Worm (Caenorhabditis elegans) whole organism, L1 larva: ENCODE results near the gene npr-7.

Experiments used
- C34B4.2 ChIP-seq: sonication (generic microtip); optimal IDR thresholded peaks from 2 replicates; lab custom pipeline; 2017; ENCODE audit warnings: mild to moderate bottlenecking, missing genetic modification characterization, missing compliant biosample characterization
- F16B12.6 ChIP-seq: fragments of 150-350 bp; optimal IDR thresholded peaks from 2 replicates; lab custom pipeline; 2014; ENCODE audit warnings: missing biosample characterization, missing genetic modification characterization
- ama-1 ChIP-seq: fragments of 150-350 bp; optimal IDR thresholded peaks from 2 replicates; lab custom pipeline; 2014
- blmp-1 ChIP-seq: fragments of 150-350 bp; optimal IDR thresholded peaks from 2 replicates; lab custom pipeline; 2014; ENCODE audit warnings: missing biosample characterization, missing genetic modification characterization
- ceh-63 ChIP-seq: fragments of 200-800 bp; sonication (Bioruptor generic); optimal IDR thresholded peaks from 2 replicates; lab custom pipeline; 2018; ENCODE audit warnings: mild to moderate bottlenecking, missing genetic modification characterization, missing compliant biosample characterization
- ces-1 ChIP-seq: fragments of 150-350 bp; optimal IDR thresholded peaks from 2 replicates; lab custom pipeline; 2014; ENCODE audit warnings: missing biosample characterization, missing genetic modification reagents, missing genetic modification characterization
- efl-3 ChIP-seq: fragments of 200-800 bp; sonication (Bioruptor generic); optimal IDR thresholded peaks from 2 replicates; lab custom pipeline; 2018; ENCODE audit warnings: mild to moderate bottlenecking, missing genetic modification characterization, missing compliant biosample characterization
- egl-27 ChIP-seq, 2 experiments: fragments of 150-350 bp in 1 of 2; sonication (generic microtip); optimal IDR thresholded peaks; 3 replicates each; lab custom pipeline; 2017 to 2018; ENCODE audit warnings: missing biosample characterization in 2 of 2, missing genetic modification characterization in 2 of 2, missing genetic modification reagents in 2 of 2
- elt-3 ChIP-seq, 6 experiments: fragments of 150-350 bp in 1 of 6; sonication (generic microtip); optimal IDR thresholded peaks; 2 replicates each; lab custom pipeline; 2017 to 2018; ENCODE audit warnings: missing biosample characterization in 6 of 6, missing genetic modification characterization in 6 of 6, inconsistent platforms in 1 of 6
- fkh-10 ChIP-seq: sonication (generic microtip); optimal IDR thresholded peaks from 2 replicates; lab custom pipeline; 2017; ENCODE audit warnings: missing biosample characterization, missing genetic modification reagents, missing genetic modification characterization
- fkh-8 ChIP-seq: sonication (generic microtip); optimal IDR thresholded peaks from 2 replicates; lab custom pipeline; 2016; ENCODE audit warnings: mild to moderate bottlenecking, missing genetic modification characterization, missing compliant biosample characterization
- grh-1 ChIP-seq: fragments of 200-800 bp; sonication (Bioruptor generic); IDR thresholded peaks from 2 replicates; pipeline ENCODE4 v1.3.6; 2022; ENCODE audit warnings: missing genetic modification reagents, missing genetic modification characterization, missing compliant biosample characterization
- irx-1 ChIP-seq: sonication (generic microtip); optimal IDR thresholded peaks from 2 replicates; lab custom pipeline; 2016; ENCODE audit warnings: missing genetic modification characterization, missing compliant biosample characterization
- lin-13 ChIP-seq: fragments of 150-350 bp; optimal IDR thresholded peaks from 2 replicates; lab custom pipeline; 2014; ENCODE audit warnings: missing biosample characterization, missing genetic modification reagents, missing genetic modification characterization
- lin-14 ChIP-seq: fragments of 200-800 bp; sonication (Bioruptor generic); optimal IDR thresholded peaks from 2 replicates; lab custom pipeline; 2018; ENCODE audit warnings: mild to moderate bottlenecking, missing genetic modification characterization, moderate library complexity, missing compliant biosample characterization
- mef-2 ChIP-seq: fragments of 150-350 bp; optimal IDR thresholded peaks from 2 replicates; lab custom pipeline; 2014; ENCODE audit warnings: missing biosample characterization, missing genetic modification characterization
- nhr-20 ChIP-seq: sonication (generic microtip); optimal IDR thresholded peaks from 2 replicates; lab custom pipeline; 2016; ENCODE audit warnings: mild to moderate bottlenecking, missing genetic modification characterization, missing compliant biosample characterization
- nhr-28 ChIP-seq: fragments of 150-350 bp; optimal IDR thresholded peaks from 2 replicates; lab custom pipeline; 2014; ENCODE audit warnings: missing biosample characterization, missing genetic modification characterization
- nhr-47 ChIP-seq: sonication (generic microtip); optimal IDR thresholded peaks from 2 replicates; lab custom pipeline; 2016; ENCODE audit warnings: mild to moderate bottlenecking, missing genetic modification characterization, moderate library complexity, missing compliant biosample characterization
- nhr-71 ChIP-seq: sonication (generic microtip); optimal IDR thresholded peaks from 2 replicates; lab custom pipeline; 2016; ENCODE audit warnings: mild to moderate bottlenecking, missing genetic modification characterization, moderate library complexity, missing compliant biosample characterization
- nhr-77 ChIP-seq: fragments of 150-350 bp; optimal IDR thresholded peaks from 2 replicates; lab custom pipeline; 2014; ENCODE audit warnings: missing biosample characterization, missing genetic modification characterization
- nhr-84 ChIP-seq: sonication (generic microtip); optimal IDR thresholded peaks from 2 replicates; lab custom pipeline; 2017; ENCODE audit warnings: missing biosample characterization, missing genetic modification characterization
- nhr-85 ChIP-seq: sonication (generic microtip); peaks from one replicate; lab custom pipeline; 2016; ENCODE audit warnings: missing genetic modification characterization, inconsistent platforms, missing compliant biosample characterization
- nhr-90 ChIP-seq: sonication (generic microtip); optimal IDR thresholded peaks from 2 replicates; lab custom pipeline; 2016; ENCODE audit warnings: mild to moderate bottlenecking, missing genetic modification characterization, missing compliant biosample characterization; ENCODE audit not compliant: poor library complexity
- pag-3 ChIP-seq: sonication (generic microtip); optimal IDR thresholded peaks from 2 replicates; lab custom pipeline; 2017; ENCODE audit warnings: missing genetic modification characterization, mild to moderate bottlenecking, missing compliant biosample characterization, antibody characterized with exemption, borderline replicate concordance; ENCODE audit not compliant: insufficient read depth
- pax-3 ChIP-seq: fragments of 200-800 bp; sonication (Bioruptor generic); optimal IDR thresholded peaks from 2 replicates; lab custom pipeline; 2018; ENCODE audit warnings: mild to moderate bottlenecking, missing genetic modification characterization, moderate library complexity, missing compliant biosample characterization
- pqm-1 ChIP-seq: sonication (generic microtip); optimal IDR thresholded peaks from 3 replicates; lab custom pipeline; 2017; ENCODE audit warnings: missing biosample characterization, missing genetic modification characterization
- rnt-1 ChIP-seq: sonication (generic microtip); optimal IDR thresholded peaks from 2 replicates; lab custom pipeline; 2016; ENCODE audit warnings: mild to moderate bottlenecking, missing genetic modification characterization, moderate library complexity, missing compliant biosample characterization
- skn-1 ChIP-seq: fragments of 150-350 bp; optimal IDR thresholded peaks from 2 replicates; lab custom pipeline; 2014; ENCODE audit warnings: missing biosample characterization, missing genetic modification characterization
- snu-23 ChIP-seq: sonication (generic microtip); optimal IDR thresholded peaks from 2 replicates; lab custom pipeline; 2016; ENCODE audit warnings: missing genetic modification characterization, missing compliant biosample characterization
- sptf-1 ChIP-seq: fragments of 150-350 bp; optimal IDR thresholded peaks from 2 replicates; lab custom pipeline; 2014; ENCODE audit warnings: missing biosample characterization, missing genetic modification characterization
- sup-37 ChIP-seq: fragments of 200-800 bp; sonication (Bioruptor generic); optimal IDR thresholded peaks from 2 replicates; lab custom pipeline; 2018; ENCODE audit warnings: mild to moderate bottlenecking, missing genetic modification characterization, missing compliant biosample characterization
- swsn-7 ChIP-seq: sonication (generic microtip); optimal IDR thresholded peaks from 2 replicates; lab custom pipeline; 2016; ENCODE audit warnings: missing genetic modification characterization, missing compliant biosample characterization
- tbx-2 ChIP-seq: sonication (generic microtip); optimal IDR thresholded peaks from 2 replicates; lab custom pipeline; 2016; ENCODE audit warnings: missing genetic modification characterization, missing compliant biosample characterization
- unc-30 ChIP-seq: sonication (generic microtip); optimal IDR thresholded peaks from 2 replicates; lab custom pipeline; 2017; ENCODE audit warnings: missing biosample characterization, missing genetic modification characterization
- zag-1 ChIP-seq: fragments of 150-350 bp; optimal IDR thresholded peaks from 2 replicates; lab custom pipeline; 2014; ENCODE audit warnings: missing biosample characterization, missing genetic modification characterization
- zip-4 ChIP-seq: fragments of 200-800 bp; sonication (Bioruptor generic); optimal IDR thresholded peaks from 2 replicates; lab custom pipeline; 2018; ENCODE audit warnings: mild to moderate bottlenecking, missing genetic modification characterization, moderate library complexity, missing compliant biosample characterization

The npr-7 gene

ce11 chrX:9337832-9338231, 18.9 kb upstream of the npr-7 start (continued):
- TF ChIP-seq pax-3 (tag; lab: Kevin White, UChicago) (no peak), elt-3 (tag; optimal IDR thresholded peaks at IDR 0.05; lab: Kevin White, UChicago) (peak in 1 of 6 experiments; percentile 19), sup-37 (GFP tag; lab: Kevin White, UChicago) (no peak), mef-2 (tag; lab: Kevin White, UChicago) (no peak), lin-13 (GFP tag; lab: Kevin White, UChicago) (no peak), snu-23 (GFP tag; lab: Kevin White, UChicago) (peak; percentile 74), C34B4.2 (no peak), nhr-90 (tag; lab: Kevin White, UChicago) (peak; percentile 4), swsn-7 (tag; lab: Kevin White, UChicago) (peak; percentile 69), ceh-63 (GFP tag; lab: Kevin White, UChicago) (no peak), nhr-84 (tag; lab: Kevin White, UChicago) (no peak), nhr-28 (tag; lab: Kevin White, UChicago) (no peak), ces-1 (no peak)

- TF ChIP-seq nhr-28 (tag; lab: Kevin White, UChicago) = no peak
- no peak for TF ChIP-seq fkh-10 (GFP tag; lab: Kevin White, UChicago)
- TF ChIP-seq ceh-63 (GFP tag; lab: Kevin White, UChicago) = no peak
- TF ChIP-seq blmp-1 (tag; lab: Kevin White, UChicago) = peak; percentile 20
- no peak for TF ChIP-seq skn-1 (tag; lab: Kevin White, UChicago)
- no peak for TF ChIP-seq ama-1 (lab: Kevin White, UChicago)
- peak in 1 of 6 experiments; percentile 24 for TF ChIP-seq elt-3 (tag; optimal IDR thresholded peaks at IDR 0.05; lab: Kevin White, UChicago)
- peak; percentile 51 for TF ChIP-seq nhr-85 (tag; lab: Kevin White, UChicago)
- no peak for TF ChIP-seq zip-4
- TF ChIP-seq pag-3 = no peak
- no peak for TF ChIP-seq irx-1 (tag; lab: Kevin White, UChicago)
- no peak for TF ChIP-seq nhr-20 (tag; lab: Kevin White, UChicago)
- TF ChIP-seq egl-27 (tag; optimal IDR thresholded peaks at IDR 0.05; lab: Kevin White, UChicago) = no peak
- TF ChIP-seq sptf-1 (tag; lab: Kevin White, UChicago) = no peak
- no peak for TF ChIP-seq unc-30 (tag; lab: Kevin White, UChicago)
- TF ChIP-seq F16B12.6 = no peak
- TF ChIP-seq C34B4.2 = no peak
- TF ChIP-seq zag-1 (tag; lab: Kevin White, UChicago) = no peak
- TF ChIP-seq rnt-1 (tag; lab: Kevin White, UChicago) = no peak
- TF ChIP-seq efl-3 (GFP tag; lab: Kevin White, UChicago) = no peak
- TF ChIP-seq grh-1 (GFP tag; lab: Robert Waterston, UW) = no peak
- TF ChIP-seq, all 84 proteins: peak for 3
Observed at ce11 chrX:9336227-9336626, 17.2 kb upstream of the npr-7 start.

- TF ChIP-seq lin-14 = peak; percentile 36
- peak; percentile 27 for TF ChIP-seq nhr-77
- peak; percentile 59 for TF ChIP-seq tbx-2 (tag; lab: Kevin White, UChicago)
- TF ChIP-seq elt-3 (tag; optimal IDR thresholded peaks at IDR 0.05; lab: Kevin White, UChicago) = no peak
- no peak for TF ChIP-seq pqm-1 (tag; lab: Kevin White, UChicago)
- peak; percentile 26 for TF ChIP-seq sup-37 (GFP tag; lab: Kevin White, UChicago)
Observed at ce11 chrX:9330721-9331212, 11.8 kb upstream of the npr-7 start, which contains the start of gene T20B5.2. T20B5.2 (plus strand) TSS chrX:9331162.

- TF ChIP-seq tbx-2 (tag; lab: Kevin White, UChicago) (no peak), fkh-8 (tag; lab: Kevin White, UChicago) (peak; percentile 18), blmp-1 (tag; lab: Kevin White, UChicago) (no peak), nhr-71 (tag; lab: Kevin White, UChicago) (peak; percentile 31), lin-14 (peak; percentile 51), nhr-47 (tag; lab: Kevin White, UChicago) (peak; percentile 53)
Observed at ce11 chrX:9324962-9325361, 6.0 kb upstream of the npr-7 start.
